Fruit fly (Drosophila melanogaster) whole organism, embryonic: ENCODE measurements around the gene gcm.

Source experiments
- Ada2b ChIP-seq: fragments of 200-800 bp; sonication (Bioruptor generic); IDR thresholded peaks from 2 replicates; pipeline ENCODE4 v1.3.6; 2022; ENCODE audit warnings: missing biosample characterization, missing genetic modification characterization
- Antp ChIP-seq: fragments of 200-800 bp; sonication (Bioruptor generic); optimal IDR thresholded peaks from 3 replicates; lab custom pipeline; 2016; ENCODE audit warnings: missing biosample characterization, missing genetic modification characterization
- Blimp-1 ChIP-seq: fragments of 200-800 bp; sonication (Bioruptor generic); optimal IDR thresholded peaks from 3 replicates; lab custom pipeline; 2018; ENCODE audit warnings: missing biosample characterization, missing genetic modification characterization, mild to moderate bottlenecking, moderate library complexity, missing genetic modification reagents
- C15 ChIP-seq: fragments of 200-800 bp; sonication (Bioruptor generic); IDR thresholded peaks from 3 replicates; pipeline ENCODE4 v1.3.6; 2022; ENCODE audit warnings: missing biosample characterization, missing genetic modification characterization
- CG10274 ChIP-seq: fragments of 200-800 bp; sonication (Bioruptor generic); optimal IDR thresholded peaks from 3 replicates; lab custom pipeline; 2017; ENCODE audit warnings: missing biosample characterization, mild to moderate bottlenecking, missing genetic modification characterization
- CG10321 ChIP-seq: fragments of 200-800 bp; sonication (Bioruptor generic); IDR thresholded peaks from 2 replicates; pipeline ENCODE4 v1.3.6; 2022; ENCODE audit warnings: missing biosample characterization, missing genetic modification characterization
- CG1233 ChIP-seq: fragments of 200-800 bp; sonication (Bioruptor generic); optimal IDR thresholded peaks from 4 replicates; lab custom pipeline; 2018; ENCODE audit warnings: missing biosample characterization, mild to moderate bottlenecking, missing genetic modification characterization
- CG12744 ChIP-seq: fragments of 200-800 bp; sonication (Bioruptor generic); optimal IDR thresholded peaks from 2 replicates; lab custom pipeline; 2016; ENCODE audit warnings: missing biosample characterization, missing genetic modification characterization
- CG12769 ChIP-seq: fragments of 200-800 bp; sonication (Bioruptor generic); optimal IDR thresholded peaks from 2 replicates; lab custom pipeline; 2019; ENCODE audit warnings: missing biosample characterization, mild to moderate bottlenecking, missing genetic modification characterization, moderate library complexity
- CG17385 ChIP-seq: fragments of 200-800 bp; sonication (Bioruptor generic); optimal IDR thresholded peaks from 3 replicates; lab custom pipeline; 2018; ENCODE audit warnings: missing biosample characterization, mild to moderate bottlenecking, missing genetic modification characterization
- CG18599 ChIP-seq: fragments of 200-800 bp; sonication (Bioruptor generic); optimal IDR thresholded peaks from 3 replicates; lab custom pipeline; 2017; ENCODE audit warnings: missing biosample characterization, missing genetic modification characterization, mild to moderate bottlenecking, moderate library complexity, missing genetic modification reagents
- CG2120 ChIP-seq: fragments of 200-800 bp; sonication (Bioruptor generic); optimal IDR thresholded peaks from 3 replicates; lab custom pipeline; 2016; ENCODE audit warnings: missing biosample characterization, missing genetic modification characterization
- CG2678 ChIP-seq: fragments of 200-800 bp; sonication (Bioruptor generic); optimal IDR thresholded peaks from 3 replicates; lab custom pipeline; 2019; ENCODE audit warnings: missing biosample characterization, mild to moderate bottlenecking, missing genetic modification characterization, moderate library complexity
- CG3065 ChIP-seq: fragments of 200-800 bp; sonication (Bioruptor generic); optimal IDR thresholded peaks from 2 replicates; lab custom pipeline; 2016; ENCODE audit warnings: missing biosample characterization, missing genetic modification characterization
- CG31441 ChIP-seq: fragments of 200-800 bp; sonication (Bioruptor generic); IDR thresholded peaks from 2 replicates; pipeline ENCODE4 v1.3.6; 2022; ENCODE audit warnings: missing biosample characterization, missing genetic modification characterization
- CG4730 ChIP-seq: fragments of 200-800 bp; sonication (Bioruptor generic); IDR thresholded peaks from 2 replicates; pipeline ENCODE4 v1.3.6; 2022; ENCODE audit warnings: missing biosample characterization, missing genetic modification characterization
- CG5180 ChIP-seq: fragments of 200-800 bp; sonication (Bioruptor generic); optimal IDR thresholded peaks from 3 replicates; lab custom pipeline; 2017; ENCODE audit warnings: missing biosample characterization, missing genetic modification characterization, mild to moderate bottlenecking, moderate library complexity, missing genetic modification reagents
- CG6683 ChIP-seq: fragments of 200-800 bp; sonication (Bioruptor generic); optimal IDR thresholded peaks from 2 replicates; lab custom pipeline; 2017; ENCODE audit warnings: missing biosample characterization, mild to moderate bottlenecking, missing genetic modification characterization, missing genetic modification reagents
- CG7786 ChIP-seq: fragments of 200-800 bp; sonication (Bioruptor generic); optimal IDR thresholded peaks from 2 replicates; lab custom pipeline; 2016; ENCODE audit warnings: missing biosample characterization, missing genetic modification characterization
- CG7928 ChIP-seq: fragments of 200-800 bp; sonication (Bioruptor generic); optimal IDR thresholded peaks from 2 replicates; lab custom pipeline; 2017; ENCODE audit warnings: missing biosample characterization, mild to moderate bottlenecking, missing genetic modification characterization
- CG9215 ChIP-seq: fragments of 200-800 bp; sonication (Bioruptor generic); IDR thresholded peaks from 2 replicates; pipeline ENCODE4 v1.3.6; 2022; ENCODE audit warnings: missing biosample characterization, missing genetic modification characterization
- Deaf1 ChIP-seq: fragments of 200-800 bp; optimal IDR thresholded peaks from 3 replicates; lab custom pipeline; 2019; ENCODE audit warnings: missing biosample characterization, mild to moderate bottlenecking, missing genetic modification characterization, moderate library complexity
- HLH3B ChIP-seq: fragments of 200-800 bp; sonication (Bioruptor generic); IDR thresholded peaks from 2 replicates; pipeline ENCODE4 v1.3.6; 2022; ENCODE audit warnings: missing biosample characterization, missing genetic modification characterization
- Hsf ChIP-seq: fragments of 200-800 bp; sonication (Bioruptor generic); optimal IDR thresholded peaks from 3 replicates; lab custom pipeline; 2016; ENCODE audit warnings: missing biosample characterization, missing genetic modification characterization
- Mad ChIP-seq: fragments of 200-800 bp; sonication (Bioruptor generic); optimal IDR thresholded peaks from 2 replicates; lab custom pipeline; 2016; ENCODE audit warnings: missing biosample characterization, missing genetic modification characterization
- Med ChIP-seq: fragments of 200-800 bp; sonication (Bioruptor generic); peaks from one replicate; lab custom pipeline; 2016; ENCODE audit warnings: missing biosample characterization, missing genetic modification characterization, mild to moderate bottlenecking, inconsistent platforms, moderate library complexity
- Pdp1 ChIP-seq, 2 experiments: fragments of 200-800 bp; sonication (Bioruptor generic); optimal IDR thresholded peaks; 3 replicates each; lab custom pipeline; 2016; ENCODE audit warnings: missing biosample characterization in 2 of 2, missing genetic modification characterization in 2 of 2, mild to moderate bottlenecking in 1 of 2, moderate library complexity in 1 of 2
- Scr ChIP-seq: fragments of 200-800 bp; sonication (Bioruptor generic); IDR thresholded peaks from 2 replicates; pipeline ENCODE4 v1.3.6; 2022; ENCODE audit warnings: missing biosample characterization, missing genetic modification characterization; ENCODE audit not compliant: partially characterized antibody
- Six4 ChIP-seq: fragments of 200-800 bp; sonication (Bioruptor generic); optimal IDR thresholded peaks from 2 replicates; lab custom pipeline; 2016; ENCODE audit warnings: missing biosample characterization, missing genetic modification characterization
- Tbp ChIP-seq: fragments of >200 bp; optimal IDR thresholded peaks from 2 replicates; lab custom pipeline; 2018; ENCODE audit warnings: missing biosample characterization, missing genetic modification characterization
- corto ChIP-seq: fragments of 200-800 bp; sonication (Bioruptor generic); optimal IDR thresholded peaks from 2 replicates; lab custom pipeline; 2016; ENCODE audit warnings: missing biosample characterization, mild to moderate bottlenecking, missing genetic modification characterization, moderate library complexity
- fd96Cb ChIP-seq: fragments of 200-800 bp; sonication (Bioruptor generic); optimal IDR thresholded peaks from 2 replicates; lab custom pipeline; 2018; ENCODE audit warnings: missing biosample characterization, mild to moderate bottlenecking, missing genetic modification characterization, moderate library complexity
- gcm2 ChIP-seq: fragments of 200-800 bp; sonication (Bioruptor generic); optimal IDR thresholded peaks from 2 replicates; lab custom pipeline; 2016; ENCODE audit warnings: missing biosample characterization, missing genetic modification characterization
- gem ChIP-seq: fragments of 200-800 bp; sonication (Bioruptor generic); optimal IDR thresholded peaks from 2 replicates; lab custom pipeline; 2019; ENCODE audit warnings: missing biosample characterization, mild to moderate bottlenecking, missing genetic modification characterization, moderate library complexity
- ken ChIP-seq: fragments of 200-800 bp; sonication (Bioruptor generic); IDR thresholded peaks from 3 replicates; pipeline ENCODE4 v1.3.6; 2022; ENCODE audit warnings: missing biosample characterization, missing genetic modification characterization
- lov ChIP-seq, 2 experiments: fragments of 200-800 bp in 1 of 2; fragments of >200 bp in 1 of 2; sonication (Bioruptor generic) in 1 of 2; IDR thresholded peaks in 1 of 2; optimal IDR thresholded peaks in 1 of 2; 2 replicates in 1 of 2; 3 replicates in 1 of 2; pipeline versions ENCODE4 v1.3.6 to Lab custom; 2017 to 2022; ENCODE audit warnings: missing biosample characterization in 1 of 2, missing genetic modification characterization in 1 of 2
- nerfin-2 ChIP-seq: fragments of 200-800 bp; sonication (Bioruptor generic); IDR thresholded peaks from 2 replicates; pipeline ENCODE4 v1.3.6; 2022; ENCODE audit warnings: missing biosample characterization, missing genetic modification characterization; ENCODE audit not compliant: partially characterized antibody
- nmo ChIP-seq: fragments of 200-800 bp; sonication (Bioruptor generic); optimal IDR thresholded peaks from 2 replicates; lab custom pipeline; 2018; ENCODE audit warnings: missing biosample characterization, mild to moderate bottlenecking, missing genetic modification characterization, moderate library complexity
- odd ChIP-seq: fragments of 200-800 bp; sonication (Bioruptor generic); optimal IDR thresholded peaks from 2 replicates; lab custom pipeline; 2017; ENCODE audit warnings: missing biosample characterization, mild to moderate bottlenecking, missing genetic modification characterization
- peb ChIP-seq: fragments of 200-800 bp; sonication (Bioruptor generic); IDR thresholded peaks from 2 replicates; pipeline ENCODE4 v1.3.6; 2022; ENCODE audit warnings: missing biosample characterization, missing genetic modification characterization
- pfk ChIP-seq: fragments of 200-800 bp; sonication (Bioruptor generic); optimal IDR thresholded peaks from 2 replicates; lab custom pipeline; 2018; ENCODE audit warnings: missing biosample characterization, mild to moderate bottlenecking, missing genetic modification characterization, moderate library complexity
- pita ChIP-seq: fragments of 200-800 bp; sonication (Bioruptor generic); optimal IDR thresholded peaks from 2 replicates; lab custom pipeline; 2017; ENCODE audit warnings: missing biosample characterization, mild to moderate bottlenecking, missing genetic modification characterization
- pum ChIP-seq: fragments of 200-800 bp; sonication (Bioruptor generic); optimal IDR thresholded peaks from 2 replicates; lab custom pipeline; 2016; ENCODE audit warnings: missing biosample characterization, missing genetic modification characterization
- sug ChIP-seq: fragments of 200-800 bp; optimal IDR thresholded peaks from 2 replicates; lab custom pipeline; 2019; ENCODE audit warnings: missing biosample characterization, mild to moderate bottlenecking, missing genetic modification characterization, moderate library complexity
- vvl ChIP-seq: fragments of 200-800 bp; sonication (Bioruptor generic); IDR thresholded peaks from 2 replicates; pipeline ENCODE4 v1.3.6; 2022; ENCODE audit warnings: missing biosample characterization, missing genetic modification characterization
- zen2 ChIP-seq: fragments of 200-800 bp; sonication (Bioruptor generic); IDR thresholded peaks from 3 replicates; pipeline ENCODE4 v1.3.6; 2022; ENCODE audit warnings: missing biosample characterization, missing genetic modification characterization; ENCODE audit not compliant: partially characterized antibody
- zfh1 ChIP-seq: fragments of 200-800 bp; sonication (Bioruptor generic); IDR thresholded peaks from 3 replicates; pipeline ENCODE4 v1.3.6; 2022; ENCODE audit warnings: missing biosample characterization, missing genetic modification characterization

gcm gene

DNA sequence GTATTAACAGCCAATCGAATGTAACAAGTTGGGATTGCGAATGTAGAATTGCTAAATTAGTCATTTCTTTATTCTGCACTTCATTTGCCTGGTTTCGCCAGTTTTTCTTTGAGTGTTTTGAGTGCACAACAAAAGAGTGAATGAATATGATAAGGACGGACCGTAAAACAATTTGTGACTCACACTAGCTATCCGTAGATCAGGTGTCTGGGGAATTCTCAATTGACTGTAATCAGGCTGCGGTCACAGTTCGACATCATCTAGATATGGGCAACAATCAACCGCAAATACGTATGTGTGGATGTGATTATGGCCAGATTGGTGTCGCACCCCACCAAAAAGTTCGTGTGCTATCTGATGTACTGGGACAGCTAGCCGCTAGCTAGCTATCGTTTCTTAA, 38.4 kb upstream of the gcm start (continued):
- TF ChIP-seq Med = peak; percentile 62

DNA sequence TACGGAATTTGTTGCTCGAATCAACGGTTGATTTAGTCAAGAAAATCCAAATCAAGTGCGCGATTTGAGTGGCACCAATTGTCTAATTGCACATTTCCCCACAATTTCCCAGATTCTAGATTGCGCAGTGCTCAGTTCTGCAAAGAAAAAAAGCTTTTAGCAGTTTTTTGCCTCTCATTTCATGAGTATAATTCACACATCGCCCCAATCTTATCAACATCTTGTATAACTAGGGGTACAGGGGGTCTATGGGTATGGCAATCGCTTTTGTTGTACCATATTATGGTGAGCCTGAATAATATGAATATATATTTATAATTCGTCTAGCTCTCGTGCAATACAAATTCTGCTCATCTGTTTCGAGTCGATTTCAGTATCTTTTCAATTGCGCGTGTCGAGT, 37.3 kb upstream of the gcm start:
- TF ChIP-seq Pdp1 (GFP tag; optimal IDR thresholded peaks at IDR 0.05; lab: Kevin White, UChicago) (peak in 1 of 2 experiments; percentile 71), sug (peak; percentile 96), CG17385 (no peak), CG6683 (GFP tag; lab: Kevin White, UChicago) (no peak), CG12744 (no peak)
- TF ChIP-seq, all 482 proteins: peak for 2

DNA sequence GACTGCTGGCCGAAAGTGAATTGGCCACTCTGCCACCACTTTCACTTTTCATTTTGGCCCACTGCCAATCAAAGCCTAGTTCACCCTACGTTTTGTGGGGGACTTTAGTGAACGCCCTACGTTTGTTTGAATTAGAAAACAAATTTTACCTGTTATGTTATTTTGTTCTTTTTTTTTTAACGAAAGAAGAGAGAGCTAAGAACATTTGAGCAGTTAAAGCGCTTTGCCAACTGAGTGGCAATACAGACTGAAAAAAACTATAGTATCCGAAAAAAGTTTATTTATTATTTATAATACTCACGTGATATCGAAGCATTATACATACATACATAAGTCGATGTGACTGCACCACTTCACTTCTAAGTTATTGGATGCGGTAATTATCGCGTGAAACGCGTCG, 36.4 kb upstream of the gcm start:
- TF ChIP-seq gcm2 (peak; percentile 24), Deaf1 (tag; lab: Kevin White, UChicago) (no peak), pita (GFP tag; lab: Kevin White, UChicago) (no peak), CG3065 (no peak), zen2 (no peak), Hsf (GFP tag; lab: Kevin White, UChicago) (peak; percentile 6), CG2678 (tag; lab: Kevin White, UChicago) (peak; percentile 48), CG31441 (GFP tag; lab: Robert Waterston, UW) (peak; percentile 38; the same call in 1 of the 2 replicates), gem (tag; lab: Kevin White, UChicago) (peak; percentile 50), CG7928 (GFP tag; lab: Kevin White, UChicago) (no peak), HLH3B (no peak), ken (0 out of 3 replicates have a peak, but pooled peaks have one; percentile 10), peb (GFP tag; lab: Robert Waterston, UW) (no peak), zfh1 (GFP tag; lab: Robert Waterston, UW) (no peak), nmo (GFP tag; lab: Kevin White, UChicago) (no peak), CG1233 (GFP tag; lab: Kevin White, UChicago) (no peak), pfk (GFP tag; lab: Kevin White, UChicago) (no peak), Ada2b (GFP tag; lab: Robert Waterston, UW) (0 out of 2 replicates have a peak, but pooled peaks have one; percentile 18), Antp (GFP tag; lab: Kevin White, UChicago) (no peak), Blimp-1 (peak; percentile 82), CG2120 (GFP tag; lab: Kevin White, UChicago) (peak; percentile 40), Six4 (GFP tag; lab: Kevin White, UChicago) (no peak), Mad (GFP tag; lab: Kevin White, UChicago) (no peak), Tbp (GFP tag; lab: Kevin White, UChicago) (no peak), sug (no peak), corto (GFP tag; lab: Kevin White, UChicago) (no peak), CG10274 (GFP tag; lab: Kevin White, UChicago) (peak; percentile 82), Scr (GFP tag; lab: Robert Waterston, UW) (no peak), CG5180 (GFP tag; lab: Kevin White, UChicago) (no peak), CG18599 (GFP tag; lab: Kevin White, UChicago) (peak; percentile 38), CG7786 (no peak), fd96Cb (tag; lab: Kevin White, UChicago) (no peak), CG4730 (no peak), vvl (GFP tag; lab: Robert Waterston, UW) (0 out of 2 replicates have a peak, but pooled peaks have one; percentile 25), C15 (GFP tag; lab: Robert Waterston, UW) (no peak), CG9215 (GFP tag; lab: Robert Waterston, UW) (no peak), odd (GFP tag; lab: Kevin White, UChicago) (no peak), pum (GFP tag; lab: Kevin White, UChicago) (no peak), lov (optimal IDR thresholded peaks at IDR 0.05; lab: Kevin White, UChicago) (no peak), lov (GFP tag; IDR thresholded peaks at IDR 0.05; lab: Robert Waterston, UW) (no peak), CG12769 (tag; lab: Kevin White, UChicago) (no peak), CG10321 (GFP tag; lab: Robert Waterston, UW) (no peak), nerfin-2 (GFP tag; lab: Robert Waterston, UW) (no peak)
